Worm (Caenorhabditis elegans) whole organism, L2 larva: Measurements from ENCODE around the gene Y54F10BM.13.

Experiments
- R02D3.7 ChIP-seq: fragments of 150-350 bp; optimal IDR thresholded peaks from 2 replicates; lab custom pipeline; 2014; ENCODE audit warnings: missing biosample characterization, missing genetic modification characterization
- aly-2 ChIP-seq: fragments of 150-350 bp; optimal IDR thresholded peaks from 2 replicates; lab custom pipeline; 2014; ENCODE audit warnings: missing biosample characterization, missing genetic modification characterization
- lin-11 ChIP-seq: fragments of 150-350 bp; sonication (generic microtip); optimal IDR thresholded peaks from 2 replicates; lab custom pipeline; 2014; ENCODE audit warnings: missing biosample characterization, missing genetic modification characterization, inconsistent platforms, mixed read lengths
- lsy-2 ChIP-seq, 2 experiments: fragments of 150-350 bp in 1 of 2; sonication (generic microtip) in 1 of 2; optimal IDR thresholded peaks; 2 replicates each; lab custom pipeline; 2014 to 2017; ENCODE audit warnings: missing biosample characterization in 2 of 2, missing genetic modification characterization in 2 of 2
- nhr-12 ChIP-seq: fragments of 150-350 bp; optimal IDR thresholded peaks from 2 replicates; lab custom pipeline; 2014; ENCODE audit warnings: missing biosample characterization, missing genetic modification characterization
- ztf-11 ChIP-seq: sonication (generic microtip); optimal IDR thresholded peaks from 2 replicates; lab custom pipeline; 2017; ENCODE audit warnings: missing biosample characterization, missing genetic modification characterization

DNA sequence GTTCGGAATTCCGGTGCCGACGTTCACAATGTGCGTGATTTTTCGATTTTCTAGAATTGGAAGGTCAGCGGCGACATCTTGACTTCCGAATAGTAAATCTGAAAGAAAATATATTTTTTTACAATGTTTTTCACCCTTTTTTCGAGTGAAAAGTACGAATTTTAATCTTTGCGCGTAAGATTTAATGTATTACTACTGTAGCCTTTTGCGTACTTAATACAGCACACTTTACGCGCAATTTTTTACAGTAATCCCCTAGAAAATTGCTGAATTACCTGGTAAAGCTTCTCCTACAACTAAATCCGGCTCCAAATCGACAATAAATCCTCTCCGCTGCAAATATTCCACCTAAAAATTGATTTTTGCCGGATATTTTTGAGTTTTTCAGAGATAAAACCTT lies 494 bp downstream of the Y54F10BM.13 start:
- TF ChIP-seq lsy-2 (tag; optimal IDR thresholded peaks at IDR 0.05; lab: Kevin White, UChicago) (no peak), lin-11 (tag; lab: Kevin White, UChicago) (no peak), nhr-12 (no peak), ztf-11 (tag; lab: Kevin White, UChicago) (no peak), aly-2 (tag; lab: Kevin White, UChicago) (no peak), R02D3.7 (no peak)
